Worm (Caenorhabditis elegans) whole organism, L1 larva: Measurements from ENCODE around the gene srh-299.

ENCODE experiments used
- ama-1 ChIP-seq: fragments of 150-350 bp; optimal IDR thresholded peaks from 2 replicates; lab custom pipeline; 2014
- fkh-8 ChIP-seq: sonication (generic microtip); optimal IDR thresholded peaks from 2 replicates; lab custom pipeline; 2016; ENCODE audit warnings: mild to moderate bottlenecking, missing genetic modification characterization, missing compliant biosample characterization
- ztf-4 ChIP-seq: fragments of 150-350 bp; optimal IDR thresholded peaks from 2 replicates; lab custom pipeline; 2014; ENCODE audit warnings: missing biosample characterization, missing genetic modification characterization

DNA sequence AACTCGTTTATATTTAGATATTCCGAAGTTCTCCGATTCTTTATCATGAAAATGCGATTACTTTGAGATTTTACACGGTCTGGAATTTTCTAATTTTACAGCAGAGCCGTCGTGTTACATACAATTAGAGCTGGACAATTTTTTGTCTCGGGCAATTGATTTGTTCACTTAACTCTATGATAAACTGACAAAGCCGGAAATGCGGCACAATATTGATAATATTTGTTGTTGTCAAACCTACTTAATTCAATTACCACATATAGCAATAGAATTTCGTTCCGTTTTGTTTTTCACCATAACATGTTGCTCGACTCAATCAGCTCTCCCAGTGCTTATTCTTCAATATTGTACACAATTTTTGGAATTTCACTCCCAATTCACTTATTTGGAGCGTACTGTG lies at the start of gene srh-299:
- TF ChIP-seq ztf-4 (tag; lab: Kevin White, UChicago) (no peak), fkh-8 (tag; lab: Kevin White, UChicago) (no peak), ama-1 (lab: Kevin White, UChicago) (no peak)
